Worm (Caenorhabditis elegans) whole organism, dauer: ENCODE results near the gene F56H9.9.

Experiments
- unc-62 ChIP-seq: sonication (generic microtip); optimal IDR thresholded peaks from 2 replicates; lab custom pipeline; 2017; ENCODE audit warnings: missing biosample characterization, missing genetic modification reagents, missing genetic modification characterization

F56H9.9 gene

ce11 chrV:12624371-12624770 is at the start of gene F56H9.9:
TSS of gene F56H9.9 (minus strand) at chrV:12624471.
- TF ChIP-seq unc-62 (GFP tag; lab: Kevin White, UChicago), result no peak

DNA sequence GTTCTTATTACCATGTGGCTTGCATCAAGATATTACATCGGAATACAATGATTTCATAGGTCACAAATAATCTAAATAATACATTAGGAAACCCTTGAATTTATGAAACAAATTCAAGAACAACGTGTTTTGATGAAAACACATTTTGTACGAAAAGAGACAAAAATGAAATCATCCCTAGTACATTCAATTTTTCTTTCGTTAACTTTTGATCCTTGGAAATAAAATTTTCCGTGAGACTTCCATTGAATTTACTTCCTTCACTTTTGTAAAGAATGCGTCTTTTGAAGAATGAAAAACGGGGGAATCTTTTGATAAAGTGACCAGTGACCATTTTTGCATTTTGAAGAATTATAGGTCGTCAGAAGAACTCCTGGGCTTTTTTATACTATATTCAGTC is 49.5 kb upstream of the F56H9.9 start:
- no peak for TF ChIP-seq unc-62 (GFP tag; lab: Kevin White, UChicago)

DNA sequence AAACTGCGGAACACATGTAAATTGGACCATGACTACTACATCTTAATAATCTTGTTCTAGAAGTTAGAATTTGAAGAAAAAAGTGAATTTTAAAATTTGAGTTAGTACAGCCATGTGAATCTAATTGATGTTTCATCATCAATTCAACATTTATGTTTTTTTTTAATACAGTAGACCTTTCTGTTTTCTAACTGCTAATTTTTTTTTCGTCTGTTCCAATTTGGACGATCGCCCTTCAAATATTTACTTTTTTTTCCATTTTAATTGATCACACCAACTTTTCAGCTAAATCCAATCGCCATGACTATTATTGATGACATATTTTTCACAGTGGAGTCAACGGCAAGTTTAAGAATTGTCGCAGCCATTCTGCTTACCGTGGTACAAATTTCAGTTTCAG is 46.3 kb upstream of the F56H9.9 start, which contains the start of gene srx-116:
Gene srx-116 (plus strand): TSS at position 301 of the 400 bp plus-strand sequence.
- no peak for TF ChIP-seq unc-62 (GFP tag; lab: Kevin White, UChicago)

DNA sequence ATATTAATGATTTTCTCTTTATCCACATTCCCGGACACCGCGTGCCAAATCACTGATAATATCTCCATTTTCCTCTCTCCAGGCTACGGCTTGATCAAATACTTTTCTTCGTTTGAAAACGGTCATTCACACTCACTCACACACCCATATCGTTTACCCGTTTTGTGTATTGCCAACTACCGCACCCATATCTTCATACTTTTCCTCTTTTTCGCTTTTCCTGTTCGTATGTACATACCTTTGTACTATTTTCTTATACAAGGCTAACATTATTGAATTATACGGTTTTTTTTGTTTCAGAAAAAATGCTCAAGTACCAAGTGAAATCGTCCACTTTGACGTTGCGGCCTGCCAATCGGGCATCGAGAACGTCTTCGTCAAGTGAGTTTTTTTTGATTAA is 43.7 kb upstream of the F56H9.9 start, which contains the start of gene W05B10.4:
Gene W05B10.4 (plus strand): TSS at position 301 of the 400 bp plus-strand sequence.
- TF ChIP-seq unc-62 (GFP tag; lab: Kevin White, UChicago), result no peak

DNA sequence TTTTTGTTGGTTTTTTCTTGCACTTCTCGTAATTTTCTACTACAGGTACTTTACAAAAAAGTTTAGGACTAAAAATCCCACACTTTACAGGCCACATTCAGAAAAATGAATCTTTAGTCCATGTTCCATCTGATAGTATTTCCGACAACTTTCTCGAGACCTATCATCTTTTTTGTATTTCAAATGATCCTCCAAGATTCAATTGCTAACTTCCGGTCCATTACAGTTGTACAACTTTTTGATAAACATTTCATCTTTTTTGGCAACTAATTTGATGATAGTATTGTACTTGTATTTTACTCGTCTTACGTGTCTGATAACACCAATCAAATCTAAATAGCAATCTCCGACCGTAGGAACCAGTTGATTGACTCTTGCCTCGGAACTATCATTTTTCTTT is 43.1 kb upstream of the F56H9.9 start:
- TF ChIP-seq unc-62 (GFP tag; lab: Kevin White, UChicago), result no peak

DNA sequence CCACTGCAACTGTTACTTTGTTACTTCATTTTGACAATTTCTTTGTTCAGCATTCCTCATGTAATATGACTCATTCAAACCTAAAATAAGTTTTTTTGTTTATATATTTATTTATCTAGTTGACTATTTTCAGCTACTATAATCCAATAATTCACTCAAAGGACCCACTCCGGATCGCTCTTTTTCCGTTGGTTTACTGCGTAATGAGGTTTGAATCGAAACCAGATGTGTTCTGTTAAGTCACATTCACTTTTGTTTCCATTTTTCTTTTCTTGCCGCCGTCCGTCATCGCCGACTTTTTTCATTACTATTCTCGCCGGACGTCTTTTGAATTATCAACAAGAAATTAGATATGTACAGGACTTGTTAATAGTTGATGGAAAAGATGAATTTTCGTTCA is 39.1 kb upstream of the F56H9.9 start:
- TF ChIP-seq unc-62 (GFP tag; lab: Kevin White, UChicago), result no peak

DNA sequence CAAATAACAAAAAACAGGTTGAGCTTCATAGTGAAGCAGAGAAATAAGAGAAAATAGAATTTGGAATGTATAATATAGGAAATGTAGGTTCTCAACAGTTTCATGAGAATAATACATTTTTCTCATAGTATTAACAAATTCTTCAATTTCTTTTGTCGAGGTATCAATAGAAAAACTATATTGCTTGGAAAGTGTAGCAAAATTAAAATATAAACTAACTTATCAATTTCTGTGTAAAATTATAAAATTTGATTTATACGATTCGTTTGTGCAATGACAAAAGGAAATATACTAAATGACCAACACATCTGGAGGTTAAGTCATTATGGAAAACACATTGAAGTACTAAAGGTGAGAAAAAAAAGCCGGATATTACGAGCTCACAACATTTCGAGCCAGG is 37.3 kb upstream of the F56H9.9 start, which contains the start of gene W05B10.3:
Gene W05B10.3 (minus strand): TSS at position 101 of the 400 bp plus-strand sequence.
- no peak for TF ChIP-seq unc-62 (GFP tag; lab: Kevin White, UChicago)

DNA sequence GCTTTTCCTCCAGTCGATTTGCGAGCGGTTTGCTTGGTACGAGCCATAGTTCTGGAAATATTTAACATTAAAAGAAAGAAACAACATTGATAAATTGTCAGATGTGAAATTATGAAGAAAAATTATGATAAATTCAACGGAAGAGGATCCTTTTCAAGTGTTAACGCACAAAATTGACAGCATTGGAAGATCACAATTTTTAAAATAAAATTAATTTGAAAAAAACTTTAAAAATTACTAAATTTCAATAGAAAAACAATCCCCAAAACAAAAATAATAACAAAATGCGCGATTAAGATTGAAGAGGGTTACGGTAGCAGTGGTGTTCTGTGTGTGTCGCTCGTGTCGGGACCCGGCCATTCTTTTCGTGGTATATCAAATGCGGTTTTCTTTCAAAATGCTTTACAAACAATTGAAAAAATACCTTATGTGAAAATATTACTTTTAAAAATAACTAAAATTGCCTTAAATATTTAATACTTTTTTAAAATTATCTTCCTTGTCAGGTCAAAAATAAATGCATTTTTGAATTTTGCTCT is 36.1 kb upstream of the F56H9.9 start, which contains the start of gene his-74:
Gene his-74 (minus strand): TSS at position 51 of the 539 bp plus-strand sequence.
- no peak for TF ChIP-seq unc-62 (GFP tag; lab: Kevin White, UChicago)

ce11 chrV:12659426-12659825 is 35.2 kb upstream of the F56H9.9 start, which contains the start of gene ccch-3:
TSS of gene ccch-3 (minus strand) at chrV:12659687.
- no peak for TF ChIP-seq unc-62 (GFP tag; lab: Kevin White, UChicago)

DNA sequence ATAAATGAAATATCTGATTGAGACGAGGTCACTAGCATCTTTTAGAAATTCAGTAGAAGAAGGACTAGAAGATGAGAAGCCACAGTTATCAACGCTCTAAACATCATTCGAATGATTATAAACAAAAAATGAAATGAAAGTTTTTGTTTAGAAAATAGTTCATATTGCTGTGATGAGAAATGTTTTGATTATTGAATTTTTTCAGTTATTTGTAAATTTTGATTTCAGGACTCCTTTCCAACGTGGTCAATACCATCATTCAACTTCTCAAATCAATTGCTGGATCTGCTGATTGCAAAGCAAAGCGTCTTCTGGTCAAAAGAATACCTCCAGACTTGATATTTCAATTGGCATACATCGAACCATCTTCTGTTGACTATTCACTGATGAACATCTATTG is 33.9 kb upstream of the F56H9.9 start, which contains the start of gene W05B10.6:
Gene W05B10.6 (minus strand): TSS at position 101 of the 400 bp plus-strand sequence.
- no peak for TF ChIP-seq unc-62 (GFP tag; lab: Kevin White, UChicago)

- TF ChIP-seq unc-62 (GFP tag; lab: Kevin White, UChicago), result no peak
Observed at ce11 chrV:12649636-12650035, 25.4 kb upstream of the F56H9.9 start, which contains the start of gene lin-25. TSS of gene lin-25 (plus strand) at chrV:12649925.

ce11 chrV:12649213-12649612 is 24.9 kb upstream of the F56H9.9 start, which contains the start of gene gpa-9:
TSS of gene gpa-9 (minus strand) at chrV:12649313.
- TF ChIP-seq unc-62 (GFP tag; lab: Kevin White, UChicago), result no peak

ce11 chrV:12644500-12644899 is 20.2 kb upstream of the F56H9.9 start, which contains the start of gene F56H9.8:
TSS of gene F56H9.8 (plus strand) at chrV:12644800.
- TF ChIP-seq unc-62 (GFP tag; lab: Kevin White, UChicago), result no peak

DNA sequence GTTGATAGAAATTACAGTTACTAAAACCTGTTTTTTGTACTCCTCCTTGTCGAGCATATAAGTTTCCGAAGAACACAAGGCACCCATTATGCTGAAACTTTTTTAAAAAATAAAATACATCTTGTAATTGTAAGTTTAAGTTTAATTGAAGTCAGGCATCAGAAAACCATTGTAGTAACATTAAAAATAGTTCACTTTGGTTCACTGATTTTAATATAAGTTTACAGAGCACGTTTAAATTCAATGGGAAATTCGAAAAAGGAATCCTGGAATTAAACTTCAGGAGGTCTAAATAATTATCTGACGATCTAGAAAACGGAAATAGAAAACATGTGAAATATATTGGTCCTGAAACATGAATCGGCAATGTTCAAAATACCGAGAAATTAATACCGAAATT is 16.1 kb upstream of the F56H9.9 start, which contains the start of gene gpa-8:
Gene gpa-8 (minus strand): TSS at position 101 of the 400 bp plus-strand sequence.
- no peak for TF ChIP-seq unc-62 (GFP tag; lab: Kevin White, UChicago)

DNA sequence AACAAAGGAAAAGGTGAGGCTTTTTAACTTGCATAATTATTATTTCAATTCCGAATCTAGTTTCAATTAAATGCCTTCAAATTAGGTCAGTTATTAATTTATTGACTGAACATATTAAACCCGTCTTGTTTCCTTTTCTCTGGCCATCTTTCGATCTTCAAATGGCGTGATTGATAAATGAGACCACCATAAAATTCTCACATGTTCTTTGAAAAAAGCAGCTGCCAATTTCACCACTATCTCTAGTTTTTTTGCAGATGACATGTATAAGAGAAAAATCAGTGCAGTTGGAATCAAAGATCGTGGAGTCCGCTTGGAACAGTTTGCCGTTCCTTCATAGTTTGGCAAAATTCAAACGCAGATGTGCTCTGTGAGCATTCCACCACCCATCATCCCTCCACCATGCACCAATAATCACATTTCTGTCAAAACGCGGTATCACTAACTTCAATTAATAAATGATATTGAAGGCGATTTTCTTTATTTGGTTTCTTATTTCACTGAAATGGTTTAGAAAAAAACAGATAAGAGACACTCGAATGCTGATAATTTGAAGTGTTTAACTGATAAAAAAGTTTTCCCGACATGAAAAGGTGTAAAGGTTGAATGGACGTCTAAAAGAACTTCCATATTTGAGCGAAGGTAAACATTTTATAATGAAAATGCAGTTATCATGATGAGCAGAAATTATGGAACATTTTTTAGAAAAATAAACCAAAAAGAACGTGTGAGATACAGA is 13.7 kb upstream of the F56H9.9 start:
- TF ChIP-seq unc-62 (GFP tag; lab: Kevin White, UChicago), result no peak

- no peak for TF ChIP-seq unc-62 (GFP tag; lab: Kevin White, UChicago)
Observed at ce11 chrV:12637238-12637690, 13.0 kb upstream of the F56H9.9 start, which contains the start of gene F56H9.2. TSS of gene F56H9.2 (plus strand) at chrV:12637663.
